Worm (Caenorhabditis elegans) whole organism, L4/young adult: ENCODE measurements around the gene F54B11.11.

Source experiments
- W03F9.2 ChIP-seq: fragments of 150-350 bp; optimal IDR thresholded peaks from 2 replicates; lab custom pipeline; 2014; ENCODE audit warnings: missing biosample characterization, missing genetic modification characterization
- dao-5 ChIP-seq: sonication (generic microtip); optimal IDR thresholded peaks from 2 replicates; lab custom pipeline; 2016; ENCODE audit warnings: missing genotype, missing genetic modification characterization, moderate library complexity, missing compliant biosample characterization
- him-1 ChIP-seq: sonication (generic microtip); optimal IDR thresholded peaks from 2 replicates; lab custom pipeline; 2016; ENCODE audit warnings: missing genotype, missing genetic modification reagents, missing genetic modification characterization, missing compliant biosample characterization

DNA sequence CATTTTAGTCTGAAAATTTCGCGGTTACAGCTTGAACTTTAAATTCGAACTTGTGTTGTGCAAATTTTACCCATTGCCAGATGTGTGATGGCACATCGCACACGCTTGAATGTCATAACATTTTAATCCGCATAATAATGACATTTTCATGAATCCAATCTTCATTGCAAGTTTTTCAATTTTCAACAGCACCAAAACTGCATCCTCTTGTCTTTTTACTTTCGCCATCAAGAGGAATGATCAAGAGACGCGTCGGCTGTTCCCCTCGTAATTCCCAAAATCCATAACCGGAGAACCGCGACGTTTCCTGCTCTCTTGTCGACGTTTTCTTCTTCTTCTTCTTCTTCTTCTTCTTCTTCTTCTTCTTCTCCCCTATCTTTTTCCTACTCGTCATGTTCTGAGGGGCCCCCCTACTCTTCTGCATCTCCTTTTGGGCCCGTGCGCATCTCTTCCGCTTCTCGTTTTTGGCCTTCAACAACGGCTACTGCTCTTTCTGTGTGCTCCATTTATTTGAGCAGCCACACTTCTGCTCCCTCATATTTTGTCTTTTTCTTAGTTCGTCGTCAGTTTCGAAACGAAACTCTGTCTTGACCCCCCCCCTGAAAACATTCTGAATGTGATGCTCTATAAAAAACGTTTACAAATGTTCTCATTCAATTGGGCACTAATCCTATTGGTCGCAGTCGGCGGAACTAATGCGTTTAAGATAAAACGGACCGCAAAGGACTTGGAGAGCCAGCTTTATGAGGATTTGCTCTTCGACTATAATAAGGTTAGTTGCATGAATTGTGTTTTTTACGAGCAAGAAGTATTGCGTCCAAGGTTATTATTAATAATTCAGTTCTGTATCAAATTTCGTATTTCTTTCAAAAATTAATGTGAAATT, 45.9 kb upstream of the F54B11.11 start, which contains the start of gene acr-12:
- TF ChIP-seq W03F9.2 (tag; lab: Kevin White, UChicago): no peak
- TF ChIP-seq dao-5: no peak
- peak; percentile 74 for TF ChIP-seq him-1 (tag; lab: Kevin White, UChicago)
